Fruit fly (Drosophila melanogaster) whole organism, embryonic: ENCODE measurements around the gene CG46465.

Experiments used
- CG10267 ChIP-seq: fragments of 200-800 bp; sonication (Bioruptor generic); optimal IDR thresholded peaks from 2 replicates; lab custom pipeline; 2018; ENCODE audit warnings: missing biosample characterization, mild to moderate bottlenecking, missing genetic modification characterization, moderate library complexity
- CG10321 ChIP-seq: fragments of 200-800 bp; sonication (Bioruptor generic); IDR thresholded peaks from 2 replicates; pipeline ENCODE4 v1.3.6; 2022; ENCODE audit warnings: missing biosample characterization, missing genetic modification characterization
- CG10462 ChIP-seq: fragments of 200-800 bp; sonication (Bioruptor generic); optimal IDR thresholded peaks from 2 replicates; lab custom pipeline; 2016; ENCODE audit warnings: missing biosample characterization, missing genetic modification characterization
- CG10654 ChIP-seq: fragments of 200-800 bp; sonication (Bioruptor generic); optimal IDR thresholded peaks from 2 replicates; lab custom pipeline; 2016; ENCODE audit warnings: missing biosample characterization, missing genetic modification characterization
- CG11560 ChIP-seq: fragments of 200-800 bp; sonication (Bioruptor generic); IDR thresholded peaks from 3 replicates; pipeline ENCODE4 v1.3.6; 2022; ENCODE audit warnings: missing biosample characterization, missing genetic modification characterization
- CG15601 ChIP-seq: fragments of 200-800 bp; sonication (Bioruptor generic); optimal IDR thresholded peaks from 3 replicates; lab custom pipeline; 2019; ENCODE audit warnings: missing biosample characterization, mild to moderate bottlenecking, missing genetic modification characterization, moderate library complexity
- CG16815 ChIP-seq: fragments of 200-800 bp; sonication (Bioruptor generic); optimal IDR thresholded peaks from 3 replicates; lab custom pipeline; 2017; ENCODE audit warnings: missing biosample characterization, mild to moderate bottlenecking, missing genetic modification characterization
- CG17361 ChIP-seq: fragments of 200-800 bp; sonication (Bioruptor generic); IDR thresholded peaks from 3 replicates; pipeline ENCODE4 v1.3.6; 2022; ENCODE audit warnings: missing biosample characterization, missing genetic modification characterization
- CG18619 ChIP-seq: fragments of 200-800 bp; sonication (Bioruptor generic); optimal IDR thresholded peaks from 3 replicates; lab custom pipeline; 2017; ENCODE audit warnings: missing biosample characterization, mild to moderate bottlenecking, missing genetic modification characterization
- CG2202 ChIP-seq: fragments of 200-800 bp; sonication (Bioruptor generic); optimal IDR thresholded peaks from 2 replicates; lab custom pipeline; 2018; ENCODE audit warnings: missing biosample characterization, mild to moderate bottlenecking, missing genetic modification characterization
- CG31441 ChIP-seq: fragments of 200-800 bp; sonication (Bioruptor generic); IDR thresholded peaks from 2 replicates; pipeline ENCODE4 v1.3.6; 2022; ENCODE audit warnings: missing biosample characterization, missing genetic modification characterization
- CG4730 ChIP-seq: fragments of 200-800 bp; sonication (Bioruptor generic); IDR thresholded peaks from 2 replicates; pipeline ENCODE4 v1.3.6; 2022; ENCODE audit warnings: missing biosample characterization, missing genetic modification characterization
- CG5953 ChIP-seq: fragments of 200-800 bp; sonication (Bioruptor generic); IDR thresholded peaks from 2 replicates; pipeline ENCODE4 v1.3.6; 2022; ENCODE audit warnings: missing biosample characterization, missing genetic modification characterization
- CG7987 ChIP-seq: fragments of 200-800 bp; sonication (Bioruptor generic); optimal IDR thresholded peaks from 2 replicates; lab custom pipeline; 2018; ENCODE audit warnings: missing biosample characterization, mild to moderate bottlenecking, missing genetic modification characterization, moderate library complexity
- CG8388 ChIP-seq: fragments of 200-800 bp; sonication (Bioruptor generic); optimal IDR thresholded peaks from 2 replicates; lab custom pipeline; 2019; ENCODE audit warnings: missing biosample characterization, mild to moderate bottlenecking, missing genetic modification characterization, moderate library complexity
- CG8765 ChIP-seq: fragments of 200-800 bp; sonication (Bioruptor generic); IDR thresholded peaks from 2 replicates; pipeline ENCODE4 v1.3.6; 2022; ENCODE audit warnings: missing biosample characterization, missing genetic modification characterization
- CkIIα-i1 ChIP-seq: fragments of 200-800 bp; sonication (Bioruptor generic); IDR thresholded peaks from 2 replicates; pipeline ENCODE4 v1.3.6; 2022; ENCODE audit warnings: missing biosample characterization, missing genetic modification characterization
- CrebB ChIP-seq: fragments of 200-800 bp; sonication (Bioruptor generic); optimal IDR thresholded peaks from 3 replicates; lab custom pipeline; 2018; ENCODE audit warnings: missing biosample characterization, mild to moderate bottlenecking, missing genetic modification characterization
- D ChIP-seq, 2 experiments: fragments of 200-800 bp in 1 of 2; fragments of >200 bp in 1 of 2; sonication (Bioruptor generic) in 1 of 2; optimal IDR thresholded peaks; 2 replicates in 1 of 2; 3 replicates in 1 of 2; lab custom pipeline; 2017; ENCODE audit warnings: mild to moderate bottlenecking in 1 of 2, missing biosample characterization in 1 of 2, missing genetic modification characterization in 1 of 2, missing genetic modification reagents in 1 of 2
- GATAe ChIP-seq: fragments of 200-800 bp; sonication (Bioruptor generic); conservative IDR thresholded peaks from 2 replicates; pipeline ENCODE4 v1.3.6; 2022; ENCODE audit warnings: missing biosample characterization, missing genetic modification characterization
- Hr78 ChIP-seq, 2 experiments: fragments of 200-800 bp in 1 of 2; fragments of >200 bp in 1 of 2; sonication (Bioruptor generic) in 1 of 2; optimal IDR thresholded peaks; 2 replicates each; lab custom pipeline; 2017 to 2019; ENCODE audit warnings: missing biosample characterization in 2 of 2, missing genetic modification characterization in 2 of 2, mild to moderate bottlenecking in 1 of 2, moderate library complexity in 1 of 2
- Lhr ChIP-seq: fragments of 200-800 bp; sonication (Bioruptor generic); optimal IDR thresholded peaks from 3 replicates; lab custom pipeline; 2017; ENCODE audit warnings: mild to moderate bottlenecking, missing biosample characterization, missing genetic modification reagents, missing genetic modification characterization
- Sox100B ChIP-seq: fragments of 200-800 bp; sonication (Bioruptor generic); optimal IDR thresholded peaks from 3 replicates; lab custom pipeline; 2018; ENCODE audit warnings: missing biosample characterization, mild to moderate bottlenecking, missing genetic modification characterization
- Tbp ChIP-seq: fragments of >200 bp; optimal IDR thresholded peaks from 2 replicates; lab custom pipeline; 2018; ENCODE audit warnings: missing biosample characterization, missing genetic modification characterization
- Vsx1 ChIP-seq: fragments of 200-800 bp; sonication (Bioruptor generic); optimal IDR thresholded peaks from 2 replicates; lab custom pipeline; 2017; ENCODE audit warnings: missing biosample characterization, mild to moderate bottlenecking, missing genetic modification characterization, missing genetic modification reagents
- abd-A ChIP-seq: fragments of 200-800 bp; sonication (Bioruptor generic); optimal IDR thresholded peaks from 3 replicates; lab custom pipeline; 2019; ENCODE audit warnings: missing biosample characterization, mild to moderate bottlenecking, missing genetic modification characterization, moderate library complexity
- al ChIP-seq: fragments of 200-800 bp; sonication (Bioruptor generic); IDR thresholded peaks from 2 replicates; pipeline ENCODE4 v1.3.6; 2022; ENCODE audit warnings: missing biosample characterization, missing genetic modification characterization
- aop ChIP-seq: fragments of 200-800 bp; sonication (Bioruptor generic); IDR thresholded peaks from 2 replicates; pipeline ENCODE4 v1.3.6; 2022; ENCODE audit warnings: missing biosample characterization, missing genetic modification characterization
- cwo ChIP-seq: fragments of 200-800 bp; sonication (Bioruptor generic); optimal IDR thresholded peaks from 3 replicates; lab custom pipeline; 2017; ENCODE audit warnings: missing biosample characterization, missing genetic modification characterization, mild to moderate bottlenecking, moderate library complexity, missing genetic modification reagents
- dati ChIP-seq: fragments of 200-800 bp; sonication (Bioruptor generic); IDR thresholded peaks from 2 replicates; pipeline ENCODE4 v1.3.6; 2022; ENCODE audit warnings: missing biosample characterization, missing genetic modification characterization
- dpn ChIP-seq, 2 experiments: fragments of 200-800 bp; sonication (Bioruptor generic); optimal IDR thresholded peaks; 3 replicates each; lab custom pipeline; 2016; ENCODE audit warnings: missing biosample characterization in 2 of 2, missing genetic modification characterization in 2 of 2
- grau ChIP-seq: fragments of 200-800 bp; optimal IDR thresholded peaks from 3 replicates; lab custom pipeline; 2019; ENCODE audit warnings: missing biosample characterization, mild to moderate bottlenecking, missing genetic modification characterization, moderate library complexity
- gsb-n ChIP-seq: fragments of 200-800 bp; sonication (Bioruptor generic); optimal IDR thresholded peaks from 3 replicates; lab custom pipeline; 2018; ENCODE audit warnings: missing biosample characterization, mild to moderate bottlenecking, missing genetic modification characterization
- kay ChIP-seq: fragments of 200-800 bp; sonication (Bioruptor generic); optimal IDR thresholded peaks from 2 replicates; lab custom pipeline; 2016; ENCODE audit warnings: missing biosample characterization, missing genetic modification characterization
- ken ChIP-seq: fragments of 200-800 bp; sonication (Bioruptor generic); IDR thresholded peaks from 3 replicates; pipeline ENCODE4 v1.3.6; 2022; ENCODE audit warnings: missing biosample characterization, missing genetic modification characterization
- nerfin-2 ChIP-seq: fragments of 200-800 bp; sonication (Bioruptor generic); IDR thresholded peaks from 2 replicates; pipeline ENCODE4 v1.3.6; 2022; ENCODE audit warnings: missing biosample characterization, missing genetic modification characterization; ENCODE audit not compliant: partially characterized antibody
- nom ChIP-seq: fragments of 200-800 bp; sonication (Bioruptor generic); optimal IDR thresholded peaks from 2 replicates; lab custom pipeline; 2017; ENCODE audit warnings: missing biosample characterization, missing genetic modification characterization, mild to moderate bottlenecking, moderate library complexity, missing genetic modification reagents
- odd ChIP-seq: fragments of 200-800 bp; sonication (Bioruptor generic); optimal IDR thresholded peaks from 2 replicates; lab custom pipeline; 2017; ENCODE audit warnings: missing biosample characterization, mild to moderate bottlenecking, missing genetic modification characterization
- p53 ChIP-seq: fragments of 200-800 bp; sonication (Bioruptor generic); optimal IDR thresholded peaks from 2 replicates; lab custom pipeline; 2016; ENCODE audit warnings: missing biosample characterization, missing genetic modification characterization
- pnt ChIP-seq: fragments of 200-800 bp; sonication (Bioruptor generic); optimal IDR thresholded peaks from 3 replicates; lab custom pipeline; 2016; ENCODE audit warnings: missing biosample characterization, missing genetic modification characterization
- ro ChIP-seq: fragments of 200-800 bp; sonication (Bioruptor generic); IDR thresholded peaks from 2 replicates; pipeline ENCODE4 v1.3.6; 2022; ENCODE audit warnings: missing biosample characterization, missing genetic modification characterization
- run ChIP-seq: fragments of 200-800 bp; sonication (Bioruptor generic); optimal IDR thresholded peaks from 3 replicates; lab custom pipeline; 2018; ENCODE audit warnings: missing biosample characterization, mild to moderate bottlenecking, missing genetic modification characterization
- salm ChIP-seq: fragments of 200-800 bp; sonication (Bioruptor generic); optimal IDR thresholded peaks from 2 replicates; lab custom pipeline; 2018; ENCODE audit warnings: missing biosample characterization, mild to moderate bottlenecking, missing genetic modification characterization
- sima ChIP-seq: fragments of 200-800 bp; sonication (Bioruptor generic); optimal IDR thresholded peaks from 2 replicates; lab custom pipeline; 2016; ENCODE audit warnings: missing biosample characterization, missing genetic modification characterization
- slp2 ChIP-seq: fragments of 200-800 bp; sonication (Bioruptor generic); optimal IDR thresholded peaks from 2 replicates; lab custom pipeline; 2016; ENCODE audit warnings: missing biosample characterization, missing genetic modification characterization
- sna ChIP-seq: fragments of 200-800 bp; sonication (Bioruptor generic); IDR thresholded peaks from 2 replicates; pipeline ENCODE4 v1.3.6; 2022; ENCODE audit warnings: missing biosample characterization, missing genetic modification characterization; ENCODE audit not compliant: partially characterized antibody
- tna ChIP-seq: fragments of 200-800 bp; sonication (Bioruptor generic); IDR thresholded peaks from 2 replicates; pipeline ENCODE4 v1.3.6; 2022; ENCODE audit warnings: missing biosample characterization, missing genetic modification characterization; ENCODE audit not compliant: partially characterized antibody
- trem ChIP-seq: fragments of 200-800 bp; optimal IDR thresholded peaks from 3 replicates; lab custom pipeline; 2019; ENCODE audit warnings: missing biosample characterization, mild to moderate bottlenecking, missing genetic modification characterization, moderate library complexity
- trh ChIP-seq: fragments of 200-800 bp; sonication (Bioruptor generic); optimal IDR thresholded peaks from 2 replicates; lab custom pipeline; 2016; ENCODE audit warnings: missing biosample characterization, missing genetic modification characterization
- yki ChIP-seq: fragments of >200 bp; optimal IDR thresholded peaks from 3 replicates; lab custom pipeline; 2018

CG46465 gene

DNA sequence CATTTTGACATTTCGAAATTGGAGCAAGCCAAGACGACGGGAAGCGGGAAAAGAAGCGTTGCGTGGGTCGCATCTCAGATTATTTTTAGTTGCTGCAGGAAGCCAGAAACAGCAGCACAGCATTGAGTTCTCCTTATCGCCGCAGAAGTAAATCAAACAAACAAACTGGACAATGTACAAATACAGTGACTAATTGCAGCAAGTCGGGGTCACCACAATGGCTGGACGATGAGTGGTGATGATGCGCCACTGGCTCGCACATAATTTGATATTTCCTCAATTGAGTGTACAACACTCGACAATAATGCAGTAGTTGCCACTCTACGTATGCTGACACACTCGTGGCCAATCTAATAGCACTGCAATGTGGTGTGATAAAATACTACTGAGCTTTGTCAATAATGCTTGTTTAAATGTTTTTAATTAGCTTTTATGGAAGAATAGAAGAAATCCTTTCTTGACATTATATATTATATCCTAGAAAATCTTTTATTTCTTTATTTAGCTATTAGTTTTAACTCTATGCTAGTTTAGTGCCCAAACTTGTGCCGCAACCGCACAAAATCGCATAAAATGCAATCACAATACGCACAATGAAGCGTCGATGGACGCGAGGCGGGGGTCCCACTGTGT, 10.2 kb upstream of the CG46465 start (continued):
- TF ChIP-seq Tbp (GFP tag; lab: Kevin White, UChicago) (no peak), run (tag; lab: Kevin White, UChicago) (no peak), CG10321 (no peak), ro (no peak), GATAe (no peak), trh (GFP tag; lab: Kevin White, UChicago) (no peak), nerfin-2 (no peak), Lhr (no peak), trem (tag; lab: Kevin White, UChicago) (peak; percentile 32), odd (GFP tag; lab: Kevin White, UChicago) (no peak), nom (peak; percentile 29), CG18619 (GFP tag; lab: Kevin White, UChicago) (no peak), CG7987 (GFP tag; lab: Kevin White, UChicago) (no peak), CG16815 (GFP tag; lab: Kevin White, UChicago) (peak; percentile 0), CG8388 (peak; percentile 46), aop (GFP tag; lab: Robert Waterston, UW) (no peak), D (optimal IDR thresholded peaks at IDR 0.05; lab: Kevin White, UChicago) (no peak), D (GFP tag; optimal IDR thresholded peaks at IDR 0.05; lab: Kevin White, UChicago) (peak; percentile 61), CG10462 (GFP tag; lab: Kevin White, UChicago) (no peak), kay (GFP tag; lab: Kevin White, UChicago) (no peak), salm (tag; lab: Kevin White, UChicago) (no peak), gsb-n (peak; percentile 59), CG2202 (no peak), Hr78 (GFP tag; optimal IDR thresholded peaks at IDR 0.05; lab: Kevin White, UChicago) (peak in 1 of 2 experiments; percentile 30), ken (GFP tag; lab: Robert Waterston, UW) (no peak), CG10654 (no peak), CG17361 (peak; percentile 32; the same call in 1 of the 3 replicates), sima (GFP tag; lab: Kevin White, UChicago) (no peak), tna (no peak), dati (no peak), al (no peak), slp2 (GFP tag; lab: Kevin White, UChicago) (no peak), cwo (GFP tag; lab: Kevin White, UChicago) (no peak), pnt (GFP tag; lab: Kevin White, UChicago) (no peak), p53 (GFP tag; lab: Kevin White, UChicago) (no peak), grau (tag; lab: Kevin White, UChicago) (peak; percentile 62), dpn (GFP tag; optimal IDR thresholded peaks at IDR 0.05; lab: Kevin White, UChicago) (peak in 1 of 2 experiments; percentile 0), CkIIα-i1 (GFP tag; lab: Robert Waterston, UW) (no peak), CG4730 (GFP tag; lab: Robert Waterston, UW) (no peak), sna (no peak), abd-A (tag; lab: Kevin White, UChicago) (no peak), CG8765 (GFP tag; lab: Robert Waterston, UW) (no peak), Sox100B (GFP tag; lab: Kevin White, UChicago) (peak; percentile 45), CrebB (tag; lab: Kevin White, UChicago) (no peak), CG15601 (tag; lab: Kevin White, UChicago) (peak; percentile 45), CG10267 (peak; percentile 22), yki (lab: Kevin White, UChicago) (no peak), CG11560 (tag; lab: Robert Waterston, UW) (no peak), CG31441 (GFP tag; lab: Robert Waterston, UW) (peak; percentile 51; the same call in 1 of the 2 replicates), Vsx1 (GFP tag; lab: Kevin White, UChicago) (peak; percentile 36), CG5953 (GFP tag; lab: Robert Waterston, UW) (no peak)
